Worm (Caenorhabditis elegans): ENCODE results near the gene cdr-2.

DNA sequence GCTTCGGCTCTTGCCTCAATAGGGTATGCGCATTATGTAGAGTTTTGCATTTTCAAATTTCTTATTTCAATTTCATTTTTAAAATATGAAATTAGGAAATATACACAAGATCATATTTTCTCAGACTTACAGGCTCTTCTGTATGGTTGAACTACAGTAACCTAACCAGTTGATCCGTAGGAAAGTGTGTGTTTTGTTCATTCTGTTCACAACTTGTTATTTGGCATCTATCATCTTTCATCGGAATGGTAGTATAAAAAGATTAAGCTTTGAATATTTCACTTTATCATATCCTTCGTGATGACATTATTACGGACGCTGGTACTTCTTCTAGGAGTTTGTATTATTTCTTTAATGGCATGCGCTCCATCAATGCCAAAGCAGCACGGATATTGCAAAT, 9.6 kb downstream of the cdr-2 start, which contains the start of gene K01D12.10:
- no peak for TF ChIP-seq aly-2 (tag; optimal IDR thresholded peaks at IDR 0.05)
- no peak for TF ChIP-seq tag-97 (GFP tag; IDR thresholded peaks at IDR 0.05)
- no peak for TF ChIP-seq egl-27 (tag; optimal IDR thresholded peaks at IDR 0.05)
- TF ChIP-seq ceh-82 (tag; optimal IDR thresholded peaks at IDR 0.05): no peak
- TF ChIP-seq lin-39 (tag; optimal IDR thresholded peaks at IDR 0.05): no peak
- no peak for TF ChIP-seq mxl-2 (GFP tag; conservative IDR thresholded peaks at IDR 0.05)
- no peak for TF ChIP-seq nhr-77 (tag; optimal IDR thresholded peaks at IDR 0.05)
- TF ChIP-seq T26A8.4 (GFP tag; IDR thresholded peaks at IDR 0.05): no peak
- no peak for TF ChIP-seq nhr-102 (tag; optimal IDR thresholded peaks at IDR 0.05)

All from whole organism, L4 larva.